Fruit fly (Drosophila melanogaster): ENCODE measurements around the gene Cbl.

- TF ChIP-seq CG11617 (GFP tag; optimal IDR thresholded peaks at IDR 0.05) (no peak), bab1 (GFP tag; optimal IDR thresholded peaks at IDR 0.05) (no peak), CG5204 (GFP tag; optimal IDR thresholded peaks at IDR 0.05) (no peak), Clk (GFP tag; optimal IDR thresholded peaks at IDR 0.05) (no peak), Crg-1 (GFP tag; optimal IDR thresholded peaks at IDR 0.05) (no peak), CG7045 (GFP tag; optimal IDR thresholded peaks at IDR 0.05) (no peak), kay (GFP tag; ENCODE audit: borderline replicate concordance) (no peak), ovo (GFP tag; optimal IDR thresholded peaks at IDR 0.05) (no peak), toe (GFP tag; optimal IDR thresholded peaks at IDR 0.05) (no peak), CG1620 (GFP tag; optimal IDR thresholded peaks at IDR 0.05) (no peak), CG12768 (GFP tag; optimal IDR thresholded peaks at IDR 0.05) (no peak), pad (GFP tag; optimal IDR thresholded peaks at IDR 0.05) (no peak)
Observed at dm6 chr3L:8379161-8379560, 45.6 kb upstream of the Cbl start.
